Fruit fly (Drosophila melanogaster) whole organism, embryonic: ENCODE results near the gene CG13829.

Experiments used
- Antp ChIP-seq: fragments of 200-800 bp; sonication (Bioruptor generic); optimal IDR thresholded peaks from 3 replicates; lab custom pipeline; 2016; ENCODE audit warnings: missing biosample characterization, missing genetic modification characterization
- Bdp1 ChIP-seq: fragments of 200-800 bp; sonication (Bioruptor generic); optimal IDR thresholded peaks from 3 replicates; lab custom pipeline; 2016; ENCODE audit warnings: missing biosample characterization, missing genetic modification characterization
- CG10366 ChIP-seq: fragments of 200-800 bp; sonication (Bioruptor generic); IDR thresholded peaks from 2 replicates; pipeline ENCODE4 v1.3.6; 2022; ENCODE audit warnings: missing biosample characterization, missing genetic modification characterization
- CG11456 ChIP-seq: fragments of 200-800 bp; sonication (Bioruptor generic); IDR thresholded peaks from 3 replicates; pipeline ENCODE4 v1.3.6; 2022; ENCODE audit warnings: missing biosample characterization, missing genetic modification characterization
- CG12071 ChIP-seq: fragments of 200-800 bp; sonication (Bioruptor generic); optimal IDR thresholded peaks from 3 replicates; lab custom pipeline; 2018; ENCODE audit warnings: missing biosample characterization, mild to moderate bottlenecking, missing genetic modification characterization
- CG12769 ChIP-seq: fragments of 200-800 bp; sonication (Bioruptor generic); optimal IDR thresholded peaks from 2 replicates; lab custom pipeline; 2019; ENCODE audit warnings: missing biosample characterization, mild to moderate bottlenecking, missing genetic modification characterization, moderate library complexity
- CG14014 ChIP-seq: fragments of 200-800 bp; sonication (Bioruptor generic); IDR thresholded peaks from 2 replicates; pipeline ENCODE4 v1.3.6; 2022; ENCODE audit warnings: missing biosample characterization, missing genetic modification characterization
- CG15269 ChIP-seq: fragments of 200-800 bp; sonication (Bioruptor generic); optimal IDR thresholded peaks from 2 replicates; lab custom pipeline; 2018; ENCODE audit warnings: missing biosample characterization, mild to moderate bottlenecking, missing genetic modification characterization, moderate library complexity
- CG15514 ChIP-seq: fragments of 200-800 bp; sonication (Bioruptor generic); optimal IDR thresholded peaks from 3 replicates; lab custom pipeline; 2017; ENCODE audit warnings: missing biosample characterization, missing genetic modification characterization, mild to moderate bottlenecking, moderate library complexity, missing genetic modification reagents
- CG15601 ChIP-seq: fragments of 200-800 bp; sonication (Bioruptor generic); optimal IDR thresholded peaks from 3 replicates; lab custom pipeline; 2019; ENCODE audit warnings: missing biosample characterization, mild to moderate bottlenecking, missing genetic modification characterization, moderate library complexity
- CG16813 ChIP-seq: fragments of 200-800 bp; sonication (Bioruptor generic); IDR thresholded peaks from 3 replicates; pipeline ENCODE4 v1.3.6; 2022; ENCODE audit warnings: missing biosample characterization, missing genetic modification characterization; ENCODE audit not compliant: partially characterized antibody
- CG17829 ChIP-seq: fragments of 200-800 bp; optimal IDR thresholded peaks from 2 replicates; lab custom pipeline; 2019; ENCODE audit warnings: missing biosample characterization, mild to moderate bottlenecking, missing genetic modification characterization, moderate library complexity
- CG30020 ChIP-seq: fragments of 200-800 bp; optimal IDR thresholded peaks from 2 replicates; lab custom pipeline; 2019; ENCODE audit warnings: missing biosample characterization, mild to moderate bottlenecking, missing genetic modification characterization, moderate library complexity
- CG32532 ChIP-seq: fragments of 200-800 bp; sonication (Bioruptor generic); IDR thresholded peaks from 2 replicates; pipeline ENCODE4 v1.3.6; 2022; ENCODE audit warnings: missing biosample characterization, missing genetic modification characterization
- CG32772 ChIP-seq: fragments of 200-800 bp; sonication (Bioruptor generic); IDR thresholded peaks from 2 replicates; pipeline ENCODE4 v1.3.6; 2022; ENCODE audit warnings: missing biosample characterization, missing genetic modification characterization
- CG34376 ChIP-seq: fragments of 200-800 bp; sonication (Bioruptor generic); optimal IDR thresholded peaks from 2 replicates; lab custom pipeline; 2018; ENCODE audit warnings: missing biosample characterization, mild to moderate bottlenecking, missing genetic modification characterization
- CG5180 ChIP-seq: fragments of 200-800 bp; sonication (Bioruptor generic); optimal IDR thresholded peaks from 3 replicates; lab custom pipeline; 2017; ENCODE audit warnings: missing biosample characterization, missing genetic modification characterization, mild to moderate bottlenecking, moderate library complexity, missing genetic modification reagents
- CG7987 ChIP-seq: fragments of 200-800 bp; sonication (Bioruptor generic); optimal IDR thresholded peaks from 2 replicates; lab custom pipeline; 2018; ENCODE audit warnings: missing biosample characterization, mild to moderate bottlenecking, missing genetic modification characterization, moderate library complexity
- CG9817 ChIP-seq: fragments of 200-800 bp; sonication (Bioruptor generic); optimal IDR thresholded peaks from 2 replicates; lab custom pipeline; 2018; ENCODE audit warnings: missing biosample characterization, mild to moderate bottlenecking, missing genetic modification characterization, moderate library complexity
- HLH4C ChIP-seq: fragments of 200-800 bp; sonication (Bioruptor generic); IDR thresholded peaks from 3 replicates; pipeline ENCODE4 v1.3.6; 2022; ENCODE audit warnings: missing biosample characterization, missing genetic modification characterization; ENCODE audit not compliant: partially characterized antibody
- Hr78 ChIP-seq, 2 experiments: fragments of 200-800 bp in 1 of 2; fragments of >200 bp in 1 of 2; sonication (Bioruptor generic) in 1 of 2; optimal IDR thresholded peaks; 2 replicates each; lab custom pipeline; 2017 to 2019; ENCODE audit warnings: missing biosample characterization in 2 of 2, missing genetic modification characterization in 2 of 2, mild to moderate bottlenecking in 1 of 2, moderate library complexity in 1 of 2
- MESR4 ChIP-seq: fragments of 200-800 bp; sonication (Bioruptor generic); optimal IDR thresholded peaks from 2 replicates; lab custom pipeline; 2018; ENCODE audit warnings: missing biosample characterization, mild to moderate bottlenecking, missing genetic modification characterization, moderate library complexity
- Mrtf ChIP-seq: fragments of 200-800 bp; sonication (Bioruptor generic); IDR thresholded peaks from 3 replicates; pipeline ENCODE4 v1.3.6; 2022; ENCODE audit warnings: missing biosample characterization, missing genetic modification characterization
- Opbp ChIP-seq: fragments of 200-800 bp; sonication (Bioruptor generic); IDR thresholded peaks from 3 replicates; pipeline ENCODE4 v1.3.6; 2022; ENCODE audit warnings: missing biosample characterization, missing genetic modification characterization; ENCODE audit not compliant: partially characterized antibody
- Scr ChIP-seq: fragments of 200-800 bp; sonication (Bioruptor generic); IDR thresholded peaks from 2 replicates; pipeline ENCODE4 v1.3.6; 2022; ENCODE audit warnings: missing biosample characterization, missing genetic modification characterization; ENCODE audit not compliant: partially characterized antibody
- TFAM ChIP-seq: fragments of 200-800 bp; sonication (Bioruptor generic); optimal IDR thresholded peaks from 2 replicates; lab custom pipeline; 2017; ENCODE audit warnings: missing biosample characterization, missing genetic modification characterization, inconsistent platforms
- Xbp1 ChIP-seq: fragments of 200-800 bp; sonication (Bioruptor generic); optimal IDR thresholded peaks from 3 replicates; lab custom pipeline; 2016; ENCODE audit warnings: missing biosample characterization, mild to moderate bottlenecking, missing genetic modification characterization
- az2 ChIP-seq: fragments of 200-800 bp; sonication (Bioruptor generic); optimal IDR thresholded peaks from 3 replicates; lab custom pipeline; 2016; ENCODE audit warnings: missing biosample characterization, missing genetic modification characterization
- bowl ChIP-seq: fragments of 200-800 bp; sonication (Bioruptor generic); IDR thresholded peaks from 2 replicates; pipeline ENCODE4 v1.3.6; 2022; ENCODE audit warnings: missing biosample characterization, missing genetic modification characterization
- cas ChIP-seq: fragments of 200-800 bp; sonication (Bioruptor generic); IDR thresholded peaks from 2 replicates; pipeline ENCODE4 v1.3.6; 2022; ENCODE audit warnings: missing biosample characterization, missing genetic modification characterization
- chinmo ChIP-seq: fragments of 200-800 bp; sonication (Bioruptor generic); IDR thresholded peaks from 4 replicates; pipeline ENCODE4 v1.3.6; 2022; ENCODE audit warnings: missing biosample characterization, missing genetic modification characterization; ENCODE audit not compliant: partially characterized antibody
- chm ChIP-seq: fragments of 200-800 bp; sonication (Bioruptor generic); IDR thresholded peaks from 2 replicates; pipeline ENCODE4 v1.3.6; 2022; ENCODE audit warnings: missing biosample characterization, missing genetic modification characterization
- crp ChIP-seq, 2 experiments: fragments of 200-800 bp; sonication (Bioruptor generic); optimal IDR thresholded peaks; 2 replicates in 1 of 2; 3 replicates in 1 of 2; lab custom pipeline; 2017; ENCODE audit warnings: missing biosample characterization in 2 of 2, missing genetic modification characterization in 2 of 2, mild to moderate bottlenecking in 1 of 2, moderate library complexity in 1 of 2
- dati ChIP-seq: fragments of 200-800 bp; sonication (Bioruptor generic); IDR thresholded peaks from 2 replicates; pipeline ENCODE4 v1.3.6; 2022; ENCODE audit warnings: missing biosample characterization, missing genetic modification characterization
- dm ChIP-seq: fragments of 200-800 bp; sonication (Bioruptor generic); optimal IDR thresholded peaks from 3 replicates; lab custom pipeline; 2016; ENCODE audit warnings: missing biosample characterization, missing genetic modification characterization
- dmrt99B ChIP-seq: fragments of 200-800 bp; sonication (Bioruptor generic); optimal IDR thresholded peaks from 2 replicates; lab custom pipeline; 2018; ENCODE audit warnings: missing biosample characterization, mild to moderate bottlenecking, missing genetic modification characterization, moderate library complexity
- gsb-n ChIP-seq: fragments of 200-800 bp; sonication (Bioruptor generic); optimal IDR thresholded peaks from 3 replicates; lab custom pipeline; 2018; ENCODE audit warnings: missing biosample characterization, mild to moderate bottlenecking, missing genetic modification characterization
- kah ChIP-seq: fragments of 200-800 bp; sonication (Bioruptor generic); optimal IDR thresholded peaks from 2 replicates; lab custom pipeline; 2018; ENCODE audit warnings: missing biosample characterization, mild to moderate bottlenecking, missing genetic modification characterization
- lbe ChIP-seq: fragments of 200-800 bp; sonication (Bioruptor generic); optimal IDR thresholded peaks from 2 replicates; lab custom pipeline; 2016; ENCODE audit warnings: missing biosample characterization, mild to moderate bottlenecking, missing genetic modification characterization
- oc ChIP-seq: fragments of 200-800 bp; sonication (Bioruptor generic); optimal IDR thresholded peaks from 2 replicates; lab custom pipeline; 2018; ENCODE audit warnings: missing biosample characterization, mild to moderate bottlenecking, missing genetic modification characterization, moderate library complexity
- sens ChIP-seq: fragments of 200-800 bp; sonication (Bioruptor generic); peaks from one replicate; lab custom pipeline; 2016; ENCODE audit warnings: missing biosample characterization, missing genetic modification characterization
- seq ChIP-seq: fragments of 200-800 bp; sonication (Bioruptor generic); IDR thresholded peaks from 2 replicates; pipeline ENCODE4 v1.3.6; 2022; ENCODE audit warnings: missing biosample characterization, missing genetic modification characterization
- sim ChIP-seq: fragments of 200-800 bp; sonication (Bioruptor generic); IDR thresholded peaks from 2 replicates; pipeline ENCODE4 v1.3.6; 2022; ENCODE audit warnings: missing biosample characterization, missing genetic modification characterization
- sr ChIP-seq: fragments of 200-800 bp; sonication (Bioruptor generic); IDR thresholded peaks from 3 replicates; pipeline ENCODE4 v1.3.6; 2022; ENCODE audit warnings: missing biosample characterization, missing genetic modification characterization
- tio ChIP-seq: fragments of 200-800 bp; sonication (Bioruptor generic); optimal IDR thresholded peaks from 2 replicates; lab custom pipeline; 2017; ENCODE audit warnings: missing biosample characterization, missing genetic modification characterization, inconsistent platforms
- tup ChIP-seq: fragments of 200-800 bp; sonication (Bioruptor generic); optimal IDR thresholded peaks from 2 replicates; lab custom pipeline; 2016; ENCODE audit warnings: missing biosample characterization, mild to moderate bottlenecking, missing genetic modification characterization, moderate library complexity
- zf30C ChIP-seq: fragments of 200-800 bp; sonication (Bioruptor generic); optimal IDR thresholded peaks from 3 replicates; lab custom pipeline; 2018; ENCODE audit warnings: missing biosample characterization, mild to moderate bottlenecking, missing genetic modification characterization

CG13829 gene

dm6 chr3R:23210243-23211215, 49.4 kb upstream of the CG13829 start (continued):
- TF ChIP-seq CG7987 (GFP tag; lab: Kevin White, UChicago) (peak; percentile 95), MESR4 (no peak), CG15601 (tag; lab: Kevin White, UChicago) (no peak), CG9817 (no peak), CG30020 (tag; lab: Kevin White, UChicago) (no peak), CG34376 (GFP tag; lab: Kevin White, UChicago) (peak; percentile 95), tio (GFP tag; lab: Kevin White, UChicago) (no peak), chm (GFP tag; lab: Robert Waterston, UW) (0 out of 2 replicates have a peak, but pooled peaks have one; percentile 49), CG32772 (GFP tag; lab: Robert Waterston, UW) (no peak), sr (GFP tag; lab: Robert Waterston, UW) (no peak), CG32532 (GFP tag; lab: Robert Waterston, UW) (peak; percentile 49; the same call in 1 of the 2 replicates), Bdp1 (GFP tag; lab: Kevin White, UChicago) (no peak), Mrtf (GFP tag; lab: Robert Waterston, UW) (no peak), sim (no peak), cas (GFP tag; lab: Robert Waterston, UW) (no peak), lbe (GFP tag; lab: Kevin White, UChicago) (no peak), CG12769 (tag; lab: Kevin White, UChicago) (peak; percentile 41), bowl (no peak), seq (no peak), CG15269 (tag; lab: Kevin White, UChicago) (peak; percentile 64), Antp (GFP tag; lab: Kevin White, UChicago) (peak; percentile 8), oc (tag; lab: Kevin White, UChicago) (no peak), CG16813 (GFP tag; lab: Robert Waterston, UW) (no peak), gsb-n (tag; lab: Kevin White, UChicago) (no peak), CG12071 (GFP tag; lab: Kevin White, UChicago) (no peak), zf30C (peak; percentile 81), dmrt99B (tag; lab: Kevin White, UChicago) (no peak), CG5180 (no peak), CG11456 (0 out of 3 replicates have a peak, but pooled peaks have one; percentile 10), crp (GFP tag; optimal IDR thresholded peaks at IDR 0.05; lab: Kevin White, UChicago) (no peak), kah (GFP tag; lab: Kevin White, UChicago) (no peak), CG10366 (GFP tag; lab: Robert Waterston, UW) (no peak), az2 (GFP tag; lab: Kevin White, UChicago) (no peak), CG15514 (peak; percentile 6), TFAM (GFP tag; lab: Kevin White, UChicago) (no peak), tup (no peak), dati (GFP tag; lab: Robert Waterston, UW) (no peak), Hr78 (GFP tag; optimal IDR thresholded peaks at IDR 0.05; lab: Kevin White, UChicago) (no peak), Opbp (GFP tag; lab: Robert Waterston, UW) (no peak), Scr (GFP tag; lab: Robert Waterston, UW) (no peak), HLH4C (no peak), dm (GFP tag; lab: Kevin White, UChicago) (no peak), Xbp1 (GFP tag; lab: Kevin White, UChicago) (peak; percentile 20), CG17829 (tag; lab: Kevin White, UChicago) (no peak), chinmo (GFP tag; lab: Robert Waterston, UW) (0 out of 4 replicates have a peak, but pooled peaks have one; percentile 10), CG14014 (GFP tag; lab: Robert Waterston, UW) (no peak), sens (GFP tag; lab: Kevin White, UChicago) (peak; percentile 37)
